Worm (Caenorhabditis elegans) whole organism, L2 larva: ENCODE data around the gene ZC455.1.

Source experiments
- alr-1 ChIP-seq: fragments of 150-350 bp; optimal IDR thresholded peaks from 2 replicates; lab custom pipeline; 2014; ENCODE audit warnings: missing biosample characterization, missing genetic modification characterization
- aly-2 ChIP-seq: fragments of 150-350 bp; optimal IDR thresholded peaks from 2 replicates; lab custom pipeline; 2014; ENCODE audit warnings: missing biosample characterization, missing genetic modification characterization
- ceh-82 ChIP-seq: fragments of 150-350 bp; optimal IDR thresholded peaks from 2 replicates; lab custom pipeline; 2014; ENCODE audit warnings: missing biosample characterization, missing genetic modification characterization
- elt-3 ChIP-seq: sonication (generic microtip); optimal IDR thresholded peaks from 2 replicates; lab custom pipeline; 2017; ENCODE audit warnings: missing biosample characterization, missing genetic modification characterization
- fos-1 ChIP-seq: fragments of 150-350 bp; optimal IDR thresholded peaks from 2 replicates; lab custom pipeline; 2014; ENCODE audit warnings: missing biosample characterization, missing genetic modification characterization
- mdl-1 ChIP-seq, 2 experiments: fragments of 150-350 bp in 1 of 2; sonication (generic microtip) in 1 of 2; optimal IDR thresholded peaks; 2 replicates each; lab custom pipeline; 2017; ENCODE audit warnings: missing biosample characterization in 2 of 2, missing genetic modification characterization in 2 of 2
- nhr-11 ChIP-seq: fragments of 150-350 bp; optimal IDR thresholded peaks from 2 replicates; lab custom pipeline; 2014; ENCODE audit warnings: missing biosample characterization, missing genetic modification characterization
- nhr-25 ChIP-seq: fragments of 150-350 bp; sonication (generic microtip); optimal IDR thresholded peaks from 3 replicates; lab custom pipeline; 2014; ENCODE audit warnings: missing biosample characterization, missing genetic modification characterization

DNA sequence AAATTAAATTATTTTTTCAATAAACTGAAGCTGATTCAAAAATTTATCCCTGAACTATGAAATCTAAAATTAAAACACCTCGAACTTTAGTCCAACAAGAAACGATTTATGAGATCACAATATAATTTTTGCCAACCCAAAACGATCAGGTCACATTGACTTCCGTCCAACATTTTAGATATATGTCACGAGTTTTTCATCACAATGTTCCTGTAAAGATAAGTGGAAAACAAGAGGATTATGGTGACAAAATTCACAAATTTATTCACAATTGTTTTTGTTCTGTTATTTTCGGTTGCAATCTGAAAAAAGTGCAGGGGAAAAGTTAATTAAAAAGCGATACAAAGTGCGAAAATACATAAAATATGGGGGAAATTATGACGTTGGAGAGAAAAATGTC is 43.4 kb downstream of the ZC455.1 start:
- TF ChIP-seq nhr-11 (tag; lab: Kevin White, UChicago): no peak
- no peak for TF ChIP-seq elt-3 (tag; lab: Kevin White, UChicago)
- TF ChIP-seq aly-2 (tag; lab: Kevin White, UChicago): no peak
- no peak for TF ChIP-seq ceh-82
- TF ChIP-seq mdl-1 (tag; optimal IDR thresholded peaks at IDR 0.05; lab: Kevin White, UChicago): no peak
- no peak for TF ChIP-seq nhr-25 (tag; lab: Kevin White, UChicago)
- TF ChIP-seq alr-1 (tag; lab: Kevin White, UChicago): no peak
- no peak for TF ChIP-seq fos-1
